Worm (Caenorhabditis elegans) whole organism, early embryonic: Measurements from ENCODE around the gene gur-5.

Source experiments
- B0310.2 ChIP-seq: sonication (generic microtip); optimal IDR thresholded peaks from 2 replicates; lab custom pipeline; 2016; ENCODE audit warnings: mild to moderate bottlenecking, missing genetic modification characterization, missing compliant biosample characterization
- F13C5.2 ChIP-seq: sonication (generic microtip); optimal IDR thresholded peaks from 2 replicates; lab custom pipeline; 2017; ENCODE audit warnings: mild to moderate bottlenecking, missing genetic modification characterization, inconsistent platforms, missing compliant biosample characterization
- aly-1 ChIP-seq: sonication (generic microtip); optimal IDR thresholded peaks from 2 replicates; lab custom pipeline; 2016; ENCODE audit warnings: missing genetic modification characterization, missing compliant biosample characterization
- ama-1 ChIP-seq: fragments of 150-350 bp; optimal IDR thresholded peaks from 2 replicates; lab custom pipeline; 2014
- ceh-13 ChIP-seq: fragments of 200-800 bp; sonication (Bioruptor generic); optimal IDR thresholded peaks from 2 replicates; lab custom pipeline; 2018; ENCODE audit warnings: mild to moderate bottlenecking, missing genetic modification characterization, missing compliant biosample characterization
- ceh-36 ChIP-seq: sonication (generic microtip); optimal IDR thresholded peaks from 2 replicates; lab custom pipeline; 2016; ENCODE audit warnings: missing genetic modification characterization, inconsistent platforms, missing compliant biosample characterization
- ets-7 ChIP-seq: sonication (generic microtip); optimal IDR thresholded peaks from 2 replicates; lab custom pipeline; 2016; ENCODE audit warnings: missing genotype, missing genetic modification characterization, missing compliant biosample characterization
- flt-1 ChIP-seq: fragments of 200-800 bp; sonication (Bioruptor generic); IDR thresholded peaks from 2 replicates; pipeline ENCODE4 v1.3.6; 2022; ENCODE audit warnings: missing genetic modification characterization, missing compliant biosample characterization
- hmbx-1 ChIP-seq: sonication (generic microtip); optimal IDR thresholded peaks from 2 replicates; lab custom pipeline; 2016; ENCODE audit warnings: mild to moderate bottlenecking, missing genetic modification characterization, missing compliant biosample characterization
- hmg-4 ChIP-seq: fragments of 200-800 bp; sonication (Bioruptor generic); optimal IDR thresholded peaks from 2 replicates; lab custom pipeline; 2018; ENCODE audit warnings: mild to moderate bottlenecking, missing genetic modification characterization, missing compliant biosample characterization
- hnd-1 ChIP-seq: sonication (generic microtip); optimal IDR thresholded peaks from 2 replicates; lab custom pipeline; 2016; ENCODE audit warnings: missing genetic modification characterization, missing compliant biosample characterization
- pes-1 ChIP-seq: fragments of 200-800 bp; sonication (Bioruptor generic); IDR thresholded peaks from 2 replicates; pipeline ENCODE4 v1.3.6; 2022; ENCODE audit warnings: missing genetic modification reagents, missing genetic modification characterization, missing compliant biosample characterization
- scrt-1 ChIP-seq: fragments of 200-800 bp; sonication (Bioruptor generic); IDR thresholded peaks from 2 replicates; pipeline ENCODE4 v1.3.6; 2022; ENCODE audit warnings: missing genetic modification characterization, missing compliant biosample characterization
- sea-1 ChIP-seq: fragments of 200-800 bp; sonication (Bioruptor generic); conservative IDR thresholded peaks from 2 replicates; pipeline ENCODE4 v1.3.6; 2022; ENCODE audit warnings: missing genetic modification characterization, missing compliant biosample characterization
- tbx-11 ChIP-seq: fragments of 200-800 bp; sonication (Bioruptor generic); IDR thresholded peaks from 2 replicates; pipeline ENCODE4 v1.3.6; 2022; ENCODE audit warnings: missing genetic modification characterization, missing compliant biosample characterization
- tbx-37 ChIP-seq: fragments of 200-800 bp; sonication (Bioruptor generic); conservative IDR thresholded peaks from 2 replicates; pipeline ENCODE4 v1.3.6; 2022; ENCODE audit warnings: missing genetic modification reagents, missing genetic modification characterization, missing compliant biosample characterization
- tra-4 ChIP-seq: sonication (generic microtip); optimal IDR thresholded peaks from 2 replicates; lab custom pipeline; 2017; ENCODE audit warnings: missing genetic modification characterization, missing compliant biosample characterization

The gur-5 gene

DNA sequence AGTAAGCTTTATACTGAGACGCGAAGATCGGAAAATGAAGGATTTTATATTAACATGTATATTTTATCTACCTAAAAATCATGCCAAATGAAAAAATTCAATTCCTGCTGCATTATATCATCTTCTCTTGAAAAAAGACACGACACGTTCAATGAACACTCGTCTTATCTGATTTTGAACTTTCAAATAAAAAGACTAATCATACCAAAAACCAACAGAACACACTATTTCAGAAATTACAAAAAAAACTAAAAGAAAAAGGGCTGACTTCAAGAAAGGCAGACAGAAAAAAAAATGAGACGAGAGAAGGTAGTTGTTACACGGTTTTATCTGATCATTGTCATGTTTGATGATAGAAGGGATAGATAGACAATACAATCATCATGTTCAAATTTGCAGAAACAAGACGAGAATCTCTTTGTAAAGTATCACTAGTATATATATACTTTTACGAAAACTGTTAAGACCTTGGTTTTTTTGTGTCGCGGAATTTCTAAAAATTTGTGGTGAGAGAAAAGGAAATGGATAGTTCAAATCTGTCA is 2.3 kb upstream of the gur-5 start:
- TF ChIP-seq tbx-11 (GFP tag; lab: Robert Waterston, UW): no peak
- TF ChIP-seq tbx-37 (GFP tag; lab: Robert Waterston, UW): no peak
- TF ChIP-seq aly-1 (tag; lab: Kevin White, UChicago): no peak
- no peak for TF ChIP-seq scrt-1 (GFP tag; lab: Robert Waterston, UW)
- no peak for TF ChIP-seq hmg-4 (GFP tag; lab: Kevin White, UChicago)
- TF ChIP-seq ets-7 (tag; lab: Kevin White, UChicago): no peak
- TF ChIP-seq sea-1 (GFP tag; lab: Robert Waterston, UW): no peak

DNA sequence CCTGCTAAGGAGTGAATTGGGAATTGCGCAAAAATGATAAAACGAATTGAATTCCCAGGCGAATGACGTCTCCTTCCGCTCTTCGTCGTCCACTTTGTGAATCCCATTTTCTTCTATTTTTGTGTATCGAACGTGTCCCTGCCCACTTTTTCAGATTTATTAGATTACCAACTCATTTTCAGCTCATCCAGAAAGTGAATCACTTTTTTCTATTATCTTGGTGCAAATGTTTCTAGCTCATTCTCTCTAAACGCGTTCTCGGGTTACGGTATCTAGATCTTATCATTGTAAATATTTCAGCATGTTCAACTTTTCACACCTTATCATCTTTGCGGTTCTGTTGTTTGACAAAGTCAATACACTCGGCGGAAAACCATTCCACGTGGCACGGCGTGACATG is 4.0 kb downstream of the gur-5 start, which contains the start of gene ZK622.5:
Gene ZK622.5, plus strand, starts transcription at position 301 of the 400 bp plus-strand sequence.
- TF ChIP-seq ama-1 (no peak), ceh-13 (GFP tag; lab: Kevin White, UChicago) (no peak), hmg-4 (GFP tag; lab: Kevin White, UChicago) (no peak), tbx-37 (GFP tag; lab: Robert Waterston, UW) (no peak), F13C5.2 (no peak), ets-7 (tag; lab: Kevin White, UChicago) (no peak), aly-1 (tag; lab: Kevin White, UChicago) (no peak), hmbx-1 (tag; lab: Kevin White, UChicago) (no peak), hnd-1 (no peak), tra-4 (tag; lab: Kevin White, UChicago) (no peak), pes-1 (GFP tag; lab: Robert Waterston, UW) (no peak), sea-1 (GFP tag; lab: Robert Waterston, UW) (no peak), tbx-11 (GFP tag; lab: Robert Waterston, UW) (no peak), flt-1 (GFP tag; lab: Robert Waterston, UW) (no peak), ceh-36 (tag; lab: Kevin White, UChicago) (no peak), scrt-1 (GFP tag; lab: Robert Waterston, UW) (no peak), B0310.2 (tag; lab: Kevin White, UChicago) (no peak)

DNA sequence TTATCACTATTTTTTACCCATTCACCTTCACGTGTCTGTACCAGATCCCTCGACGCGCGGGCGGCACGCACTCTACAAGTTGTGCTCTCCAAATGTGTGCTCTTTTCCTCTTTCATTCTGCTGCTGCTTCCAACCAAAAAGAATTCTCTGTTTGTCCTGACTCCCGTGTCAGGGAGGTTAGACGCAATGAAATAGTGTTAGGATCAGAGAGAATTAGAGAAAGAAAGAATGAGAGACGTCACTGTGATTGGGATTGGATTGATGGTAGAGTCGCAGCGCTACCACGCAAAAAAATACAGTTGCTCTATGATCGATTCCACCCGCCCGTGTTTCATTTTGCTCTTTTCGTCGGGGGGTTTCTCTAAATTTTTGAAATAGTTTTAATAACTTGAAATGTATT is 5.9 kb downstream of the gur-5 start:
- TF ChIP-seq ceh-13 (GFP tag; lab: Kevin White, UChicago) (no peak), tbx-11 (GFP tag; lab: Robert Waterston, UW) (no peak), B0310.2 (tag; lab: Kevin White, UChicago) (no peak), aly-1 (tag; lab: Kevin White, UChicago) (no peak), hmg-4 (GFP tag; lab: Kevin White, UChicago) (no peak), ceh-36 (tag; lab: Kevin White, UChicago) (no peak), flt-1 (GFP tag; lab: Robert Waterston, UW) (no peak), pes-1 (GFP tag; lab: Robert Waterston, UW) (no peak), ets-7 (tag; lab: Kevin White, UChicago) (no peak), tra-4 (tag; lab: Kevin White, UChicago) (no peak), tbx-37 (GFP tag; lab: Robert Waterston, UW) (no peak), hnd-1 (no peak), scrt-1 (GFP tag; lab: Robert Waterston, UW) (no peak), sea-1 (GFP tag; lab: Robert Waterston, UW) (no peak), ama-1 (no peak), hmbx-1 (tag; lab: Kevin White, UChicago) (no peak)

DNA sequence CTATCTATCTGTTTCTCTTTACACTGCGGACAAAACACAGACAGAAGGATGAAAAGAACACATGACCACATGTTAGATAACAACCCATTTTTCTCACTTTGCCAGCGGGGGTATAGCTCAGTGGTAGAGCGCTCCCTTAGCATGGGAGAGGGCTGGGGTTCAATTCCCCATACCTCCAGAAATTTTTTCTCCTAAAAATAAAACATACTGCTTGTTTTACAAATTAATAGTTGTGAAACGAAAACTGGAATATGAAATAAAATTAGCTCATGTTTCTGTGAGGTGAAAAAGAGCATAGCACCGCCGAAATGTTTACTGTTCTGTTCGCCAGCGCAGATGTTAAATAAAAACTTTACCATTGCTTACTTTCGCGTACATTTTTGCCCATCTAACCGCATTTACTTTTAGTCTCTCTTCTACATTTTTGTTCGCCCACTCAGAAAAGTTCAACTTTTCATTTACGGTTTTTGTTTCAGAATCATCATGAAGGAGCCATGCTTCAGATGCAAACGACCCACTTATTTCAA is 7.2 kb downstream of the gur-5 start, which contains the start of gene ZK622.4:
Gene ZK622.4, plus strand, starts transcription at position 477 of the 527 bp plus-strand sequence.
- TF ChIP-seq tbx-11 (GFP tag; lab: Robert Waterston, UW) (peak; percentile 88), B0310.2 (tag; lab: Kevin White, UChicago) (peak; percentile 75), ets-7 (tag; lab: Kevin White, UChicago) (peak; percentile 72), flt-1 (GFP tag; lab: Robert Waterston, UW) (peak; percentile 93), aly-1 (tag; lab: Kevin White, UChicago) (peak; percentile 86), ama-1 (no peak), pes-1 (GFP tag; lab: Robert Waterston, UW) (peak; percentile 94), hmg-4 (GFP tag; lab: Kevin White, UChicago) (peak; percentile 95), tbx-37 (GFP tag; lab: Robert Waterston, UW) (peak; percentile 81), ceh-36 (tag; lab: Kevin White, UChicago) (peak; percentile 82), F13C5.2 (peak; percentile 91), hmbx-1 (tag; lab: Kevin White, UChicago) (peak; percentile 73), scrt-1 (GFP tag; lab: Robert Waterston, UW) (peak; percentile 90), ceh-13 (GFP tag; lab: Kevin White, UChicago) (peak; percentile 88), hnd-1 (peak; percentile 81), tra-4 (tag; lab: Kevin White, UChicago) (peak; percentile 75), sea-1 (GFP tag; lab: Robert Waterston, UW) (peak; percentile 91)

DNA sequence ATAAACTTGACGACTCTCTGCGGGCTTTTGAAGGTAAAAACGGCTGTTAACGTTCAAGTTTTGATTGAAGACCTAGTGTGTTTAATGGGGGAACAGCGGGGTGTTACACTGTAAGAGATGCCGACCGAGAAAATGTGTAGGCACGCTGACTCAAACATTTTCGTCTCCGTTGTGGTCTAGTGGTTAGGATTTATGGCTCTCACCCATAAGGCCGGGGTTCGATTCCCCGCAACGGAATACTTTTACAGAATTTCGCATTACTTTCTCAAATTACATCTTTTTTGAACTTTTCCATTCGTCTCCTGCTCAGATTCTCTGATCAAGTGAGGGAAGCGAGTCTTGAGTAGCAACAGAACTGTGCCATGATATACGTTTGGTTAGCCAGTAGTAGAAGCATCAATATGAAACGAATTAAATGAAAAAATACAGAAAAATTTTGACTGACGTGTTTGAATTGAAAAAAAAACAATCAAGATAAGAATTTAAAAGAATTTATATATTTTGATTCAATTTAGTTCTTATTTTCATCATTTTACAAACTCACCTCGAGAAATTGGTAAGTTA is 8.2 kb downstream of the gur-5 start, which contains the start of gene ZK622.1:
Gene ZK622.1, plus strand, starts transcription at position 514 of the 564 bp plus-strand sequence.
- peak; percentile 37 for TF ChIP-seq hmbx-1 (tag; lab: Kevin White, UChicago)
- TF ChIP-seq pes-1 (GFP tag; lab: Robert Waterston, UW): peak; percentile 85
- TF ChIP-seq scrt-1 (GFP tag; lab: Robert Waterston, UW): peak; percentile 76; the same call in 1 of the 2 replicates
- peak; percentile 26 for TF ChIP-seq aly-1 (tag; lab: Kevin White, UChicago)
- peak; percentile 13 for TF ChIP-seq B0310.2 (tag; lab: Kevin White, UChicago)
- TF ChIP-seq ceh-13 (GFP tag; lab: Kevin White, UChicago): peak; percentile 37
- peak; percentile 71 for TF ChIP-seq hmg-4 (GFP tag; lab: Kevin White, UChicago)
- no peak for TF ChIP-seq ets-7 (tag; lab: Kevin White, UChicago)
- TF ChIP-seq tbx-37 (GFP tag; lab: Robert Waterston, UW): peak; percentile 53
- peak; percentile 36 for TF ChIP-seq tra-4 (tag; lab: Kevin White, UChicago)
- TF ChIP-seq F13C5.2: no peak
- TF ChIP-seq hnd-1: peak; percentile 19
- TF ChIP-seq ceh-36 (tag; lab: Kevin White, UChicago): peak; percentile 59
- peak; percentile 77; the same call in 1 of the 2 replicates for TF ChIP-seq flt-1 (GFP tag; lab: Robert Waterston, UW)
- TF ChIP-seq sea-1 (GFP tag; lab: Robert Waterston, UW): peak; percentile 71
- no peak for TF ChIP-seq ama-1
- TF ChIP-seq tbx-11 (GFP tag; lab: Robert Waterston, UW): peak; percentile 72; the same call in 1 of the 2 replicates
